Fruit fly (Drosophila melanogaster) whole organism, pupa: ENCODE measurements around the gene CG3224.

Experiments used
- CG10348 ChIP-seq: fragments of 200-800 bp; sonication (Bioruptor generic); IDR thresholded peaks from 2 replicates; pipeline ENCODE4 v1.3.6; 2022; ENCODE audit warnings: missing biosample characterization, missing genetic modification characterization
- CG12605 ChIP-seq: fragments of 200-800 bp; sonication (Bioruptor generic); IDR thresholded peaks from 2 replicates; pipeline ENCODE4 v1.3.6; 2022; ENCODE audit warnings: missing biosample characterization, missing genetic modification characterization
- CG13204 ChIP-seq: fragments of 200-800 bp; sonication (Bioruptor generic); optimal IDR thresholded peaks from 2 replicates; lab custom pipeline; 2018; ENCODE audit warnings: missing biosample characterization, mild to moderate bottlenecking, missing genetic modification characterization, moderate library complexity
- CG14655 ChIP-seq: fragments of 200-800 bp; sonication (Bioruptor generic); optimal IDR thresholded peaks from 3 replicates; lab custom pipeline; 2017; ENCODE audit warnings: mild to moderate bottlenecking, missing biosample characterization, missing genetic modification reagents, missing genetic modification characterization
- CG15710 ChIP-seq: fragments of 200-800 bp; sonication (Bioruptor generic); optimal IDR thresholded peaks from 2 replicates; lab custom pipeline; 2018; ENCODE audit warnings: missing biosample characterization, mild to moderate bottlenecking, missing genetic modification characterization, moderate library complexity
- CG17806 ChIP-seq: fragments of 200-800 bp; sonication (Bioruptor generic); optimal IDR thresholded peaks from 2 replicates; lab custom pipeline; 2018; ENCODE audit warnings: missing biosample characterization, mild to moderate bottlenecking, missing genetic modification characterization, moderate library complexity
- CG32121 ChIP-seq: fragments of 200-800 bp; sonication (Bioruptor generic); IDR thresholded peaks from 2 replicates; pipeline ENCODE4 v1.3.6; 2022; ENCODE audit warnings: missing biosample characterization, missing genetic modification characterization
- CG34367 ChIP-seq: fragments of 200-800 bp; sonication (Bioruptor generic); optimal IDR thresholded peaks from 2 replicates; lab custom pipeline; 2018; ENCODE audit warnings: missing biosample characterization, mild to moderate bottlenecking, missing genetic modification characterization
- CG4496 ChIP-seq: fragments of 200-800 bp; sonication (Bioruptor generic); IDR thresholded peaks from 3 replicates; pipeline ENCODE4 v1.3.6; 2022; ENCODE audit warnings: missing biosample characterization, missing genetic modification characterization
- CG8159 ChIP-seq: fragments of 200-800 bp; sonication (Bioruptor generic); optimal IDR thresholded peaks from 3 replicates; lab custom pipeline; 2018; ENCODE audit warnings: missing biosample characterization, mild to moderate bottlenecking, missing genetic modification characterization, moderate library complexity
- CG8301 ChIP-seq: fragments of 200-800 bp; sonication (Bioruptor generic); optimal IDR thresholded peaks from 2 replicates; lab custom pipeline; 2018; ENCODE audit warnings: missing biosample characterization, mild to moderate bottlenecking, missing genetic modification characterization
- CG9948 ChIP-seq: fragments of 200-800 bp; sonication (Bioruptor generic); optimal IDR thresholded peaks from 2 replicates; lab custom pipeline; 2018; ENCODE audit warnings: missing biosample characterization, mild to moderate bottlenecking, missing genetic modification characterization, moderate library complexity
- D1 ChIP-seq: fragments of 200-800 bp; sonication (Bioruptor generic); optimal IDR thresholded peaks from 2 replicates; lab custom pipeline; 2018; ENCODE audit warnings: missing biosample characterization, mild to moderate bottlenecking, missing genetic modification characterization, moderate library complexity
- EcR ChIP-seq: fragments of 200-800 bp; sonication (Bioruptor generic); optimal IDR thresholded peaks from 3 replicates; lab custom pipeline; 2019; ENCODE audit warnings: missing biosample characterization, missing genetic modification characterization, mild to moderate bottlenecking, moderate library complexity, missing genetic modification reagents
- Ets98B ChIP-seq: fragments of 200-800 bp; sonication (Bioruptor generic); IDR thresholded peaks from 2 replicates; pipeline ENCODE4 v1.3.6; 2022; ENCODE audit warnings: missing biosample characterization, missing genetic modification characterization
- Pif1A ChIP-seq: fragments of 200-800 bp; sonication (Bioruptor generic); optimal IDR thresholded peaks from 3 replicates; lab custom pipeline; 2016; ENCODE audit warnings: missing biosample characterization, missing genetic modification characterization
- Pif1B ChIP-seq: fragments of 200-800 bp; sonication (Bioruptor generic); optimal IDR thresholded peaks from 3 replicates; lab custom pipeline; 2016; ENCODE audit warnings: missing biosample characterization, missing genetic modification characterization
- Snoo ChIP-seq: fragments of 200-800 bp; sonication (Bioruptor generic); optimal IDR thresholded peaks from 3 replicates; lab custom pipeline; 2017; ENCODE audit warnings: missing biosample characterization, mild to moderate bottlenecking, missing genetic modification characterization, inconsistent platforms
- fd96Ca ChIP-seq: fragments of 200-800 bp; sonication (Bioruptor generic); IDR thresholded peaks from 3 replicates; pipeline ENCODE4 v1.3.6; 2022; ENCODE audit warnings: missing biosample characterization, missing genetic modification characterization
- gl ChIP-seq: fragments of 200-800 bp; sonication (Bioruptor generic); optimal IDR thresholded peaks from 2 replicates; lab custom pipeline; 2018; ENCODE audit warnings: missing biosample characterization, mild to moderate bottlenecking, missing genetic modification characterization
- rn ChIP-seq: fragments of 200-800 bp; sonication (Bioruptor generic); IDR thresholded peaks from 2 replicates; pipeline ENCODE4 v1.3.6; 2022; ENCODE audit warnings: missing biosample characterization, missing genetic modification characterization

CG3224 gene

dm6 chrX:6702591-6702990, 41.3 kb upstream of the CG3224 start:
- no peak for TF ChIP-seq CG15710 (tag; lab: Kevin White, UChicago)
- no peak for TF ChIP-seq CG34367 (tag; lab: Kevin White, UChicago)
- TF ChIP-seq Ets98B (GFP tag; lab: Robert Waterston, UW), result no peak; the same call in 1 of the 2 replicates
- no peak for TF ChIP-seq Pif1B
- no peak for TF ChIP-seq CG9948 (tag; lab: Kevin White, UChicago)
- TF ChIP-seq CG13204, result no peak
- no peak for TF ChIP-seq Snoo
- TF ChIP-seq Pif1A (GFP tag; lab: Kevin White, UChicago), result no peak
- TF ChIP-seq CG14655, result no peak
- TF ChIP-seq EcR (GFP tag; lab: Kevin White, UChicago), result no peak
- peak; percentile 31; the same call in 1 of the 3 replicates for TF ChIP-seq fd96Ca (GFP tag; lab: Robert Waterston, UW)
- TF ChIP-seq CG4496 (GFP tag; lab: Robert Waterston, UW), result peak; percentile 67
- no peak for TF ChIP-seq D1 (tag; lab: Kevin White, UChicago)
- no peak for TF ChIP-seq CG17806 (tag; lab: Kevin White, UChicago)
- no peak for TF ChIP-seq rn (GFP tag; lab: Robert Waterston, UW)
- no peak for TF ChIP-seq CG8301 (tag; lab: Kevin White, UChicago)
- TF ChIP-seq CG32121, result peak; percentile 31; the same call in 1 of the 2 replicates
- peak; percentile 32; the same call in 1 of the 2 replicates for TF ChIP-seq CG12605 (GFP tag; lab: Robert Waterston, UW)
- TF ChIP-seq CG10348, result no peak
- no peak for TF ChIP-seq CG8159 (tag; lab: Kevin White, UChicago)
- TF ChIP-seq gl, result no peak

DNA sequence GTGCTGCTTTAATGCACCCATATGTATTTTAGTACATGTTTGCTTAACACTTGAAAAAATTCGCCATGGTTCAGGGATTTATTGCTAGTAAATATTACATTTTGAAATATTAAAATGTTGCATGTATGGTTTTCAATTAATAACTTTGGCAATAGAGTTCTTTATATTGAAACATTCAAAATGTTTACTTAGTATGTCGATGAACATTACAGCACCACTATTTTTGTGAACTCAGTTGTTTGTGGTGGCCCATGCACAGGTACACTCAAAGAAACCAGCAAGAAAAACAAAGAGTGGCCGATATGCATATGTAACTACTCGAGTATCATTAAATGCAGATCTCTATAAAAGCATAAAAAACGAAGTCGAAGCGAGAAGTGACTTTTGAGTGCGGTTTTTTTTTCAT, 40.8 kb upstream of the CG3224 start:
- TF ChIP-seq EcR (GFP tag; lab: Kevin White, UChicago), result no peak
- peak; percentile 78 for TF ChIP-seq CG15710 (tag; lab: Kevin White, UChicago)
- peak; percentile 78 for TF ChIP-seq Ets98B (GFP tag; lab: Robert Waterston, UW)
- TF ChIP-seq CG4496 (GFP tag; lab: Robert Waterston, UW), result peak; percentile 88
- TF ChIP-seq Snoo, result peak; percentile 9
- peak; percentile 51 for TF ChIP-seq rn (GFP tag; lab: Robert Waterston, UW)
- TF ChIP-seq Pif1B, result peak; percentile 67
- peak; percentile 80 for TF ChIP-seq CG8301 (tag; lab: Kevin White, UChicago)
- TF ChIP-seq CG13204, result peak; percentile 54
- peak; percentile 74 for TF ChIP-seq CG9948 (tag; lab: Kevin White, UChicago)
- peak; percentile 83 for TF ChIP-seq CG32121
- TF ChIP-seq CG8159 (tag; lab: Kevin White, UChicago), result peak; percentile 83
- peak; percentile 74 for TF ChIP-seq Pif1A (GFP tag; lab: Kevin White, UChicago)
- peak; percentile 82 for TF ChIP-seq CG14655
- peak; percentile 74 for TF ChIP-seq CG34367 (tag; lab: Kevin White, UChicago)
- TF ChIP-seq fd96Ca (GFP tag; lab: Robert Waterston, UW), result peak; percentile 66; the same call in 2 of the 3 replicates
- peak; percentile 74 for TF ChIP-seq CG17806 (tag; lab: Kevin White, UChicago)
- TF ChIP-seq CG12605 (GFP tag; lab: Robert Waterston, UW), result peak; percentile 53; the same call in 1 of the 2 replicates
- peak; percentile 33 for TF ChIP-seq gl
- TF ChIP-seq CG10348, result 0 out of 2 replicates have a peak, but pooled peaks have one; percentile 45
- peak; percentile 43 for TF ChIP-seq D1 (tag; lab: Kevin White, UChicago)

dm6 chrX:6700990-6701530, 39.8 kb upstream of the CG3224 start:
- TF ChIP-seq rn (GFP tag; lab: Robert Waterston, UW) (no peak), fd96Ca (GFP tag; lab: Robert Waterston, UW) (no peak), CG10348 (no peak), Pif1B (no peak), Pif1A (GFP tag; lab: Kevin White, UChicago) (no peak), CG34367 (tag; lab: Kevin White, UChicago) (no peak), CG15710 (tag; lab: Kevin White, UChicago) (no peak), CG32121 (no peak), CG13204 (no peak), CG8159 (tag; lab: Kevin White, UChicago) (no peak), gl (no peak), CG12605 (GFP tag; lab: Robert Waterston, UW) (no peak), CG14655 (no peak), CG4496 (GFP tag; lab: Robert Waterston, UW) (no peak), D1 (tag; lab: Kevin White, UChicago) (no peak), CG9948 (tag; lab: Kevin White, UChicago) (no peak), Snoo (no peak), CG17806 (tag; lab: Kevin White, UChicago) (no peak), Ets98B (GFP tag; lab: Robert Waterston, UW) (no peak), CG8301 (tag; lab: Kevin White, UChicago) (no peak)

DNA sequence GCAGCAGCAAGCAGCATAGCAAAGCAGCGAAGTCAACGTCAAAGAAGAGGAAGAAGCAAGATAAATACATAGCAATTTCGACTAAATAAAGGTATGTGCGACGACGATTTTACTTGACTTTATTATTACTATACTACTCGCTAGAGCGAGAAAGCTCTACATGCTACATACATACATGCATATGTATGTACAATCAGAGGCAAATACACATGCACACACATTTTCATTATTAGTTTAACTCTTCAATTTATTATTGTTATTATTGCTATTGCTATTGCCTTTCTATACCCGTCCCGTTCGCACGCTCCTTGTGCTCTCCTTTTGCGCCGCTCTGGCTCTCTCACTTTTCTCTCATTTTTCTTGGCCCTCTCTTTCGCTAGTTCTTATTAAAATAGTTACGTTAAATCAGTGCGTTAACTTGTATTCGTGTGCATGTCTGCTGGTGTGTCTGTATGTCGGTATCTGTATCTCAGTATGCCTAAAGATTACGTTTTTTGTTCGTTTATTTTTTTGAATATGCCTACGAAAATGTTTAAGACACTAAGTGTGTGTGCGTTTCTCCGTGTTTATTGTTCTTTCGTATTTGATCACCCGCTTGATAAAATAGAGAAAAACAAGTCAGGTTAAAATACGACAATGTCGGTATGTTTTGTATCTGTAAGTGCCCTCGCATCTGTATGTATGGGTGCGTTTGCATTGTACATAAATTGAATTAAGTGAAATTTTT, 39.2 kb upstream of the CG3224 start:
- no peak for TF ChIP-seq Pif1B
- TF ChIP-seq Pif1A (GFP tag; lab: Kevin White, UChicago), result peak; percentile 10
- peak; percentile 25 for TF ChIP-seq EcR (GFP tag; lab: Kevin White, UChicago)

- TF ChIP-seq CG15710 (tag; lab: Kevin White, UChicago) (peak; percentile 44), CG4496 (GFP tag; lab: Robert Waterston, UW) (peak; percentile 63; the same call in 2 of the 3 replicates), CG8159 (tag; lab: Kevin White, UChicago) (peak; percentile 53), EcR (GFP tag; lab: Kevin White, UChicago) (peak; percentile 54), Snoo (peak; percentile 15), CG13204 (peak; percentile 67), fd96Ca (GFP tag; lab: Robert Waterston, UW) (no peak), CG8301 (tag; lab: Kevin White, UChicago) (peak; percentile 43), CG10348 (no peak), Pif1B (peak; percentile 71), CG9948 (tag; lab: Kevin White, UChicago) (peak; percentile 24), gl (peak; percentile 16), CG34367 (tag; lab: Kevin White, UChicago) (no peak), CG14655 (peak; percentile 41), Pif1A (GFP tag; lab: Kevin White, UChicago) (peak; percentile 68), CG17806 (tag; lab: Kevin White, UChicago) (peak; percentile 24), CG32121 (no peak; the same call in 1 of the 2 replicates), Ets98B (GFP tag; lab: Robert Waterston, UW) (no peak; the same call in 1 of the 2 replicates), rn (GFP tag; lab: Robert Waterston, UW) (no peak), D1 (tag; lab: Kevin White, UChicago) (no peak), CG12605 (GFP tag; lab: Robert Waterston, UW) (peak; percentile 38; the same call in 1 of the 2 replicates)
Measured at dm6 chrX:6699255-6699885, 38.1 kb upstream of the CG3224 start, which contains the start of gene CG14441. TSS of gene CG14441 (plus strand) at chrX:6699508.
